Worm (Caenorhabditis elegans) whole organism, L4 larva: ENCODE results near the gene Y62H9A.2.

Experiments
- T20F7.1 ChIP-seq: fragments of 200-800 bp; sonication (Bioruptor generic); optimal IDR thresholded peaks from 2 replicates; lab custom pipeline; 2018; ENCODE audit warnings: mild to moderate bottlenecking, missing genetic modification characterization, missing compliant biosample characterization
- arid-1 ChIP-seq: fragments of 200-800 bp; sonication (Bioruptor generic); conservative IDR thresholded peaks from 2 replicates; pipeline ENCODE4 v1.3.6; 2022; ENCODE audit warnings: missing genetic modification reagents, missing genetic modification characterization, missing compliant biosample characterization
- mdl-1 ChIP-seq, 2 experiments: fragments of 150-350 bp in 1 of 2; sonication (generic microtip) in 1 of 2; optimal IDR thresholded peaks; 2 replicates each; lab custom pipeline; 2014 to 2017; ENCODE audit warnings: missing biosample characterization in 2 of 2, missing genetic modification characterization in 2 of 2
- nhr-11 ChIP-seq: fragments of 150-350 bp; optimal IDR thresholded peaks from 2 replicates; lab custom pipeline; 2014; ENCODE audit warnings: missing biosample characterization, missing genetic modification characterization
- tag-97 ChIP-seq: fragments of 200-800 bp; sonication (Bioruptor generic); IDR thresholded peaks from 2 replicates; pipeline ENCODE4 v1.3.6; 2022; ENCODE audit warnings: missing genetic modification characterization, missing compliant biosample characterization
- ztf-11 ChIP-seq: fragments of 150-350 bp; optimal IDR thresholded peaks from 2 replicates; lab custom pipeline; 2014; ENCODE audit warnings: missing biosample characterization, missing genetic modification characterization

DNA sequence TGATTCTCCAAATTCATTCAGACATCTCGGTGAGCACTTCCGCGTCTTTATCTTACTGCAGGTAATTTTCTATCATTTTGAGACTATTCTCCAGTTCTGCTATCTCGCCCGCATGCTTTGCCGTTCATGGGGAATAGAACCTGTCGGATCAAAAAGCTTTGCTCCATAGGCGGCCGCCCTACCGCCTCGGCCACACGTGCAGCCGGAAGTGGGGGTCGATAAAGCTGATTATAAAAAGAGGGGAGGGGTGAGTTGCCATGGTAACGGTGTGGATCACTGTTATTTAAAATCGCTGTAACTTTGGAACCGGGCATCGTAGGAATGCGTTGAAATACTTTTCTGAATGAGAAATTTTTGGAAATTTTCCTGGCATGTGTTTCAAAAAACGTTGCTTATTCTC, 7.6 kb downstream of the Y62H9A.2 start:
- TF ChIP-seq ztf-11 (tag; lab: Kevin White, UChicago), result no peak
- TF ChIP-seq mdl-1 (tag; optimal IDR thresholded peaks at IDR 0.05; lab: Kevin White, UChicago), result no peak
- TF ChIP-seq nhr-11, result no peak
- no peak for TF ChIP-seq T20F7.1
- TF ChIP-seq tag-97 (GFP tag; lab: Robert Waterston, UW), result no peak
- no peak for TF ChIP-seq arid-1 (GFP tag; lab: Robert Waterston, UW)
